Worm (Caenorhabditis elegans): ENCODE data around the gene hpr-17.

DNA sequence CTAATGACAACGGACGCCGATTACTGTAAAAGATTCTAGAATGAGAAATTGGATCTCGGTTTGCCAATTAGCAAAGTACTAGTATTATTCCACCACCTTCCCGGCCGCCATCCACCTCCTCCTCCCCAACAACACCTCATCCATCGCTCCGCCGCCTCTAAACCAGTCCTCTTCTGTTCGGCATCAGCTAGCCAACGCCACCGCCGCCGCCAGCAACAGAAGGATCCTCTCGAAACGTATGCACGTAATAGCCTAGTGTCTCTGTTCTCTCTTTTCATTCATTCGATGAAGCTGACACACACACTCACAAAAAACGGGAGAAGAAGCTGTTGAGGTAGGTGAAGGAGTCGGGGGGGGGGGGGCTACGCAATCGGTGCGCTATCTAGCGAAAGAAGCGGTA lies 13.8 kb upstream of the hpr-17 start:
- no peak for TF ChIP-seq lin-35 (GFP tag; optimal IDR thresholded peaks at IDR 0.05)
- no peak for TF ChIP-seq snpc-4 (GFP tag; optimal IDR thresholded peaks at IDR 0.05)
- no peak for TF ChIP-seq snpc-4 (tag; optimal IDR thresholded peaks at IDR 0.05)
- TF ChIP-seq egl-44 (GFP tag; IDR thresholded peaks at IDR 0.05) = no peak
- TF ChIP-seq K12H6.12 (tag; optimal IDR thresholded peaks at IDR 0.05) = no peak
- TF ChIP-seq let-526 (GFP tag; IDR thresholded peaks at IDR 0.05) = no peak
- TF ChIP-seq lag-1 (GFP tag; IDR thresholded peaks at IDR 0.05) = no peak
- no peak for TF ChIP-seq ceh-58 (GFP tag; IDR thresholded peaks at IDR 0.05)
- TF ChIP-seq Y56A3A.18 (GFP tag; IDR thresholded peaks at IDR 0.05) = no peak
- no peak for TF ChIP-seq mxl-1 (tag; optimal IDR thresholded peaks at IDR 0.05)
- no peak for TF ChIP-seq unc-130 (GFP tag; optimal IDR thresholded peaks at IDR 0.05)

Data from whole organism, young adult.